Fruit fly (Drosophila melanogaster) whole organism, embryonic: Measurements from ENCODE around the gene Sec24CD.

Source experiments
- Antp ChIP-seq: fragments of 200-800 bp; sonication (Bioruptor generic); optimal IDR thresholded peaks from 3 replicates; lab custom pipeline; 2016; ENCODE audit warnings: missing biosample characterization, missing genetic modification characterization
- B-H2 ChIP-seq: fragments of 200-800 bp; sonication (Bioruptor generic); optimal IDR thresholded peaks from 2 replicates; lab custom pipeline; 2018; ENCODE audit warnings: missing biosample characterization, mild to moderate bottlenecking, missing genetic modification characterization
- Bdp1 ChIP-seq: fragments of 200-800 bp; sonication (Bioruptor generic); optimal IDR thresholded peaks from 3 replicates; lab custom pipeline; 2016; ENCODE audit warnings: missing biosample characterization, missing genetic modification characterization
- CG11504 ChIP-seq: fragments of 200-800 bp; sonication (Bioruptor generic); optimal IDR thresholded peaks from 3 replicates; lab custom pipeline; 2019; ENCODE audit warnings: missing biosample characterization, mild to moderate bottlenecking, missing genetic modification characterization, moderate library complexity
- CG12155 ChIP-seq: fragments of 200-800 bp; sonication (Bioruptor generic); optimal IDR thresholded peaks from 3 replicates; lab custom pipeline; 2016; ENCODE audit warnings: missing biosample characterization, missing genetic modification characterization
- CG16779 ChIP-seq: fragments of 200-800 bp; sonication (Bioruptor generic); IDR thresholded peaks from 2 replicates; pipeline ENCODE4 v1.3.6; 2022; ENCODE audit warnings: missing biosample characterization, missing genetic modification characterization
- CG17829 ChIP-seq: fragments of 200-800 bp; optimal IDR thresholded peaks from 2 replicates; lab custom pipeline; 2019; ENCODE audit warnings: missing biosample characterization, mild to moderate bottlenecking, missing genetic modification characterization, moderate library complexity
- CG1832 ChIP-seq: fragments of 200-800 bp; sonication (Bioruptor generic); optimal IDR thresholded peaks from 2 replicates; lab custom pipeline; 2017; ENCODE audit warnings: missing biosample characterization, mild to moderate bottlenecking, missing genetic modification characterization, inconsistent platforms
- CG18599 ChIP-seq: fragments of 200-800 bp; sonication (Bioruptor generic); optimal IDR thresholded peaks from 3 replicates; lab custom pipeline; 2017; ENCODE audit warnings: missing biosample characterization, missing genetic modification characterization, mild to moderate bottlenecking, moderate library complexity, missing genetic modification reagents
- CG2129 ChIP-seq: fragments of 200-800 bp; sonication (Bioruptor generic); IDR thresholded peaks from 2 replicates; pipeline ENCODE4 v1.3.6; 2022; ENCODE audit warnings: missing biosample characterization, missing genetic modification characterization; ENCODE audit not compliant: partially characterized antibody
- CG31365 ChIP-seq: fragments of 200-800 bp; sonication (Bioruptor generic); optimal IDR thresholded peaks from 2 replicates; lab custom pipeline; 2018; ENCODE audit warnings: missing biosample characterization, mild to moderate bottlenecking, missing genetic modification characterization
- CG34376 ChIP-seq: fragments of 200-800 bp; sonication (Bioruptor generic); optimal IDR thresholded peaks from 2 replicates; lab custom pipeline; 2018; ENCODE audit warnings: missing biosample characterization, mild to moderate bottlenecking, missing genetic modification characterization
- CG4424 ChIP-seq: fragments of 200-800 bp; sonication (Bioruptor generic); optimal IDR thresholded peaks from 3 replicates; lab custom pipeline; 2016; ENCODE audit warnings: missing biosample characterization, missing genetic modification characterization
- CG4854 ChIP-seq: fragments of 200-800 bp; sonication (Bioruptor generic); optimal IDR thresholded peaks from 2 replicates; lab custom pipeline; 2016; ENCODE audit warnings: missing biosample characterization, missing genetic modification characterization, inconsistent platforms
- CG6272 ChIP-seq: fragments of 200-800 bp; sonication (Bioruptor generic); IDR thresholded peaks from 2 replicates; pipeline ENCODE4 v1.3.6; 2022; ENCODE audit warnings: missing biosample characterization, missing genetic modification characterization
- CG6791 ChIP-seq: fragments of 200-800 bp; sonication (Bioruptor generic); IDR thresholded peaks from 3 replicates; pipeline ENCODE4 v1.3.6; 2022; ENCODE audit warnings: missing biosample characterization, missing genetic modification characterization; ENCODE audit not compliant: partially characterized antibody
- CG8924 ChIP-seq: fragments of 200-800 bp; optimal IDR thresholded peaks from 3 replicates; lab custom pipeline; 2019; ENCODE audit warnings: missing biosample characterization, mild to moderate bottlenecking, missing genetic modification characterization, moderate library complexity
- Dp ChIP-seq: fragments of 200-800 bp; sonication (Bioruptor generic); optimal IDR thresholded peaks from 2 replicates; lab custom pipeline; 2018; ENCODE audit warnings: missing biosample characterization, mild to moderate bottlenecking, missing genetic modification characterization, moderate library complexity
- Hmr ChIP-seq: fragments of 200-800 bp; sonication (Bioruptor generic); optimal IDR thresholded peaks from 3 replicates; lab custom pipeline; 2017; ENCODE audit warnings: mild to moderate bottlenecking, missing biosample characterization, missing genetic modification reagents, missing genetic modification characterization
- Kr ChIP-seq: fragments of 200-800 bp; sonication (Bioruptor generic); optimal IDR thresholded peaks from 2 replicates; lab custom pipeline; 2017; ENCODE audit warnings: missing biosample characterization, mild to moderate bottlenecking, missing genetic modification characterization
- Lhr ChIP-seq: fragments of 200-800 bp; sonication (Bioruptor generic); optimal IDR thresholded peaks from 3 replicates; lab custom pipeline; 2017; ENCODE audit warnings: mild to moderate bottlenecking, missing biosample characterization, missing genetic modification reagents, missing genetic modification characterization
- Lpt ChIP-seq: fragments of >200 bp; optimal IDR thresholded peaks from 2 replicates; lab custom pipeline; 2018; ENCODE audit warnings: missing biosample characterization, missing genetic modification characterization
- MTF-1 ChIP-seq: fragments of 200-800 bp; sonication (Bioruptor generic); optimal IDR thresholded peaks from 2 replicates; lab custom pipeline; 2018; ENCODE audit warnings: missing biosample characterization, mild to moderate bottlenecking, missing genetic modification characterization, borderline replicate concordance
- NK7.1 ChIP-seq: fragments of 200-800 bp; sonication (Bioruptor generic); optimal IDR thresholded peaks from 3 replicates; lab custom pipeline; 2016; ENCODE audit warnings: missing biosample characterization, missing genetic modification characterization
- Nf-YC ChIP-seq: fragments of 200-800 bp; optimal IDR thresholded peaks from 3 replicates; lab custom pipeline; 2019; ENCODE audit warnings: missing biosample characterization, mild to moderate bottlenecking, missing genetic modification characterization, moderate library complexity
- Rx ChIP-seq: fragments of 200-800 bp; sonication (Bioruptor generic); IDR thresholded peaks from 2 replicates; pipeline ENCODE4 v1.3.6; 2022; ENCODE audit warnings: missing biosample characterization, missing genetic modification characterization
- Sin3A ChIP-seq: fragments of >200 bp; optimal IDR thresholded peaks from 2 replicates; lab custom pipeline; 2018
- Taf1 ChIP-seq: fragments of 200-800 bp; sonication (Bioruptor generic); IDR thresholded peaks from 2 replicates; pipeline ENCODE4 v1.3.6; 2022; ENCODE audit warnings: missing biosample characterization, missing genetic modification characterization
- Xbp1 ChIP-seq: fragments of 200-800 bp; sonication (Bioruptor generic); optimal IDR thresholded peaks from 3 replicates; lab custom pipeline; 2016; ENCODE audit warnings: missing biosample characterization, mild to moderate bottlenecking, missing genetic modification characterization
- ap ChIP-seq: fragments of 200-800 bp; sonication (Bioruptor generic); IDR thresholded peaks from 2 replicates; pipeline ENCODE4 v1.3.6; 2022; ENCODE audit warnings: missing biosample characterization, missing genetic modification characterization
- bsh ChIP-seq, 2 experiments: fragments of 200-800 bp; sonication (Bioruptor generic); optimal IDR thresholded peaks; 2 replicates each; lab custom pipeline; 2017 to 2018; ENCODE audit warnings: mild to moderate bottlenecking in 2 of 2, missing biosample characterization in 2 of 2, missing genetic modification characterization in 2 of 2, moderate library complexity in 1 of 2
- chif ChIP-seq, 2 experiments: fragments of 200-800 bp; sonication (Bioruptor generic); optimal IDR thresholded peaks; 3 replicates each; lab custom pipeline; 2016; ENCODE audit warnings: missing biosample characterization in 2 of 2, missing genetic modification characterization in 2 of 2
- dm ChIP-seq: fragments of 200-800 bp; sonication (Bioruptor generic); optimal IDR thresholded peaks from 3 replicates; lab custom pipeline; 2016; ENCODE audit warnings: missing biosample characterization, missing genetic modification characterization
- dmrt99B ChIP-seq: fragments of 200-800 bp; sonication (Bioruptor generic); optimal IDR thresholded peaks from 2 replicates; lab custom pipeline; 2018; ENCODE audit warnings: missing biosample characterization, mild to moderate bottlenecking, missing genetic modification characterization, moderate library complexity
- dpn ChIP-seq, 2 experiments: fragments of 200-800 bp; sonication (Bioruptor generic); optimal IDR thresholded peaks; 3 replicates each; lab custom pipeline; 2016; ENCODE audit warnings: missing biosample characterization in 2 of 2, missing genetic modification characterization in 2 of 2
- ham ChIP-seq: fragments of 200-800 bp; sonication (Bioruptor generic); IDR thresholded peaks from 2 replicates; pipeline ENCODE4 v1.3.6; 2022; ENCODE audit warnings: missing biosample characterization, missing genetic modification characterization
- her ChIP-seq: fragments of 200-800 bp; sonication (Bioruptor generic); optimal IDR thresholded peaks from 2 replicates; lab custom pipeline; 2016; ENCODE audit warnings: missing biosample characterization, missing genetic modification characterization
- klu ChIP-seq: fragments of 200-800 bp; sonication (Bioruptor generic); IDR thresholded peaks from 2 replicates; pipeline ENCODE4 v1.3.6; 2022; ENCODE audit warnings: missing biosample characterization, missing genetic modification characterization
- lbe ChIP-seq: fragments of 200-800 bp; sonication (Bioruptor generic); optimal IDR thresholded peaks from 2 replicates; lab custom pipeline; 2016; ENCODE audit warnings: missing biosample characterization, mild to moderate bottlenecking, missing genetic modification characterization
- oc ChIP-seq: fragments of 200-800 bp; sonication (Bioruptor generic); optimal IDR thresholded peaks from 2 replicates; lab custom pipeline; 2018; ENCODE audit warnings: missing biosample characterization, mild to moderate bottlenecking, missing genetic modification characterization, moderate library complexity
- odd ChIP-seq: fragments of 200-800 bp; sonication (Bioruptor generic); optimal IDR thresholded peaks from 2 replicates; lab custom pipeline; 2017; ENCODE audit warnings: missing biosample characterization, mild to moderate bottlenecking, missing genetic modification characterization
- onecut ChIP-seq: fragments of 200-800 bp; sonication (Bioruptor generic); IDR thresholded peaks from 2 replicates; pipeline ENCODE4 v1.3.6; 2022; ENCODE audit warnings: missing biosample characterization, missing genetic modification characterization
- org-1 ChIP-seq: fragments of 200-800 bp; sonication (Bioruptor generic); optimal IDR thresholded peaks from 2 replicates; lab custom pipeline; 2017; ENCODE audit warnings: missing biosample characterization, missing genetic modification characterization
- pita ChIP-seq: fragments of 200-800 bp; sonication (Bioruptor generic); optimal IDR thresholded peaks from 2 replicates; lab custom pipeline; 2017; ENCODE audit warnings: missing biosample characterization, mild to moderate bottlenecking, missing genetic modification characterization
- ranshi ChIP-seq: fragments of 200-800 bp; sonication (Bioruptor generic); IDR thresholded peaks from 2 replicates; pipeline ENCODE4 v1.3.6; 2022; ENCODE audit warnings: missing biosample characterization, missing genetic modification characterization
- rib ChIP-seq: fragments of 200-800 bp; sonication (Bioruptor generic); IDR thresholded peaks from 2 replicates; pipeline ENCODE4 v1.3.6; 2022; ENCODE audit warnings: missing biosample characterization, missing genetic modification characterization
- sc ChIP-seq, 3 experiments: fragments of >200 bp in 2 of 3; fragments of 200-800 bp in 1 of 3; sonication (Bioruptor generic) in 1 of 3; optimal IDR thresholded peaks; 2 replicates in 2 of 3; 3 replicates in 1 of 3; lab custom pipeline; 2017; ENCODE audit warnings: mild to moderate bottlenecking in 1 of 3, missing biosample characterization in 1 of 3, missing genetic modification characterization in 1 of 3, missing genetic modification reagents in 1 of 3
- slbo ChIP-seq: fragments of 200-800 bp; sonication (Bioruptor generic); IDR thresholded peaks from 2 replicates; pipeline ENCODE4 v1.3.6; 2022; ENCODE audit warnings: missing biosample characterization, missing genetic modification characterization
- sug ChIP-seq: fragments of 200-800 bp; optimal IDR thresholded peaks from 2 replicates; lab custom pipeline; 2019; ENCODE audit warnings: missing biosample characterization, mild to moderate bottlenecking, missing genetic modification characterization, moderate library complexity
- ttk ChIP-seq: fragments of 200-800 bp; sonication (Bioruptor generic); IDR thresholded peaks from 2 replicates; pipeline ENCODE4 v2.1.2; 2022; ENCODE audit warnings: missing biosample characterization, missing genetic modification characterization

The Sec24CD gene

DNA sequence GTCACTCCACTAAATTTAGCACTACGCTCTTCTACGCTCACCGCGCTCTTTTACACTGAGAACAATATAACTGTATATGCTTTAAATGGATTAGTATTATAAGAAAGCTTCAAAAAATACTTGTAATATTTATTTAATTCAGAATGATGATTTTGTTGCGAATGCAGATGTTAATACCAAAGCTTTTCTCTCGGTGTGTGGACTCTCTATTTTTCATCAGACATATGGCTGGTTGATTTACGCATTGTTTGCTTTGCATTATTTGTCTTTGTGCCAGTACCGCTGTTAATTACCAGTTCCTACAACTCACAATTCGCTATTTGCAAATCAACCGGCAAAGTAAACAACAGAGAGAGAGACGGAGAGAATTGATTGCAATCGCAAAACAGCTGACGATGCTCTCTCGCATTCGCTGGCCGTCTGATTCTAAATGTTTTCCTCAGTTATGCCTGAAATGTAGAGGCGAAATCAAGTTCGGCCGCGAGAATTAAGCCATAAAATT, 14.9 kb downstream of the Sec24CD start (continued):
- peak; percentile 91 for TF ChIP-seq CG6272
- peak; percentile 98 for TF ChIP-seq CG8924 (tag; lab: Kevin White, UChicago)
- TF ChIP-seq slbo (GFP tag; lab: Robert Waterston, UW): peak; percentile 99
- TF ChIP-seq dpn (GFP tag; optimal IDR thresholded peaks at IDR 0.05; lab: Kevin White, UChicago): peak; percentile 95 to 97
- peak; percentile 96 for TF ChIP-seq Rx (GFP tag; lab: Robert Waterston, UW)
- no peak for TF ChIP-seq CG6791 (GFP tag; lab: Robert Waterston, UW)
- peak; percentile 95 for TF ChIP-seq CG11504 (tag; lab: Kevin White, UChicago)
- TF ChIP-seq bsh (GFP tag; optimal IDR thresholded peaks at IDR 0.05; lab: Kevin White, UChicago): peak; percentile 95 to 96
- TF ChIP-seq CG17829 (tag; lab: Kevin White, UChicago): peak; percentile 95
- TF ChIP-seq pita (GFP tag; lab: Kevin White, UChicago): no peak
- peak; percentile 94 for TF ChIP-seq B-H2 (GFP tag; lab: Kevin White, UChicago)
- peak; percentile 96 for TF ChIP-seq sug (tag; lab: Kevin White, UChicago)
- TF ChIP-seq Sin3A (lab: Kevin White, UChicago): no peak
- TF ChIP-seq her (GFP tag; lab: Kevin White, UChicago): peak; percentile 90
- peak; percentile 91 for TF ChIP-seq CG4854 (GFP tag; lab: Kevin White, UChicago)
- peak; percentile 93 for TF ChIP-seq oc (tag; lab: Kevin White, UChicago)
- TF ChIP-seq CG31365 (tag; lab: Kevin White, UChicago): peak; percentile 86
- no peak for TF ChIP-seq Lpt (GFP tag; lab: Kevin White, UChicago)
- TF ChIP-seq CG16779 (GFP tag; lab: Robert Waterston, UW): peak; percentile 96
- TF ChIP-seq Taf1 (GFP tag; lab: Robert Waterston, UW): peak; percentile 95
- TF ChIP-seq ttk (GFP tag; lab: Robert Waterston, UW): peak; percentile 98
- peak; percentile 97 for TF ChIP-seq ap
- TF ChIP-seq Dp: peak; percentile 10
- TF ChIP-seq CG18599 (GFP tag; lab: Kevin White, UChicago): peak; percentile 97
- TF ChIP-seq Lhr: peak; percentile 84
- peak; percentile 85 for TF ChIP-seq Antp (GFP tag; lab: Kevin White, UChicago)
- TF ChIP-seq chif (GFP tag; optimal IDR thresholded peaks at IDR 0.05; lab: Kevin White, UChicago): peak; percentile 95
- peak; percentile 95 for TF ChIP-seq odd (GFP tag; lab: Kevin White, UChicago)
- TF ChIP-seq CG1832: no peak
- peak; percentile 95 for TF ChIP-seq klu (GFP tag; lab: Robert Waterston, UW)
- TF ChIP-seq NK7.1 (GFP tag; lab: Kevin White, UChicago): peak; percentile 89
- TF ChIP-seq ranshi (GFP tag; lab: Robert Waterston, UW): peak; percentile 97
- TF ChIP-seq sc (optimal IDR thresholded peaks at IDR 0.05; lab: Kevin White, UChicago): no peak
- peak; percentile 93 for TF ChIP-seq sc (GFP tag; optimal IDR thresholded peaks at IDR 0.05; lab: Kevin White, UChicago)
- TF ChIP-seq Hmr (GFP tag; lab: Kevin White, UChicago): peak; percentile 99
- TF ChIP-seq ham (GFP tag; lab: Robert Waterston, UW): peak; percentile 96
- peak; percentile 94 for TF ChIP-seq CG34376
- TF ChIP-seq onecut: peak; percentile 92
- peak; percentile 92 for TF ChIP-seq CG4424 (GFP tag; lab: Kevin White, UChicago)
- peak; percentile 96 for TF ChIP-seq org-1
- peak; percentile 86 for TF ChIP-seq dm (GFP tag; lab: Kevin White, UChicago)
- peak; percentile 77 for TF ChIP-seq Kr
- TF ChIP-seq lbe (GFP tag; lab: Kevin White, UChicago): peak; percentile 97
- peak; percentile 92 for TF ChIP-seq MTF-1
- peak; percentile 93 for TF ChIP-seq CG12155 (GFP tag; lab: Kevin White, UChicago)
- TF ChIP-seq dmrt99B: peak; percentile 96
- TF ChIP-seq Xbp1: peak; percentile 95
- TF ChIP-seq Nf-YC (tag; lab: Kevin White, UChicago): peak; percentile 83
- no peak for TF ChIP-seq CG2129 (GFP tag; lab: Robert Waterston, UW)
- TF ChIP-seq Bdp1 (GFP tag; lab: Kevin White, UChicago): peak; percentile 93
- TF ChIP-seq rib (GFP tag; lab: Robert Waterston, UW): peak; percentile 99
